Comparison of ENCODE assay signal across 2 worm cellular contexts in genomic region chrIV:2600841-2601240, ce11.
A peak's percentile ranks its signal among the peaks of the same experiment; 100 is the strongest.
TF ChIP-seq lines count a peak whose summit lies in the region.

epg-9 (plus strand) TSS chrIV:2601141.

TF ChIP-seq in whole organism, L1 larva, 84 proteins besides CTCF, POLR2A, EP300 and RAD21:
- TF ChIP-seq ceh-88 (GFP tag; IDR thresholded peaks at IDR 0.05; lab: Robert Waterston, UW) = peak; percentile 31; the same call in 1 of the 2 replicates
- TF ChIP-seq ceh-63 (GFP tag; optimal IDR thresholded peaks at IDR 0.05; lab: Kevin White, UChicago) = no peak

TF ChIP-seq in whole organism, L3 larva, 47 proteins besides CTCF, POLR2A, EP300 and RAD21:
- TF ChIP-seq egl-5 (tag; optimal IDR thresholded peaks at IDR 0.05; lab: Kevin White, UChicago) (no peak), hmg-11 (tag; optimal IDR thresholded peaks at IDR 0.05; lab: Kevin White, UChicago) (peak; percentile 16)
